Worm (Caenorhabditis elegans) whole organism, L4/young adult: Measurements from ENCODE around the gene ccm-3.

ENCODE experiments used
- W03F9.2 ChIP-seq: fragments of 150-350 bp; optimal IDR thresholded peaks from 2 replicates; lab custom pipeline; 2014; ENCODE audit warnings: missing biosample characterization, missing genetic modification characterization
- dao-5 ChIP-seq: sonication (generic microtip); optimal IDR thresholded peaks from 2 replicates; lab custom pipeline; 2016; ENCODE audit warnings: missing genotype, missing genetic modification characterization, moderate library complexity, missing compliant biosample characterization
- him-1 ChIP-seq: sonication (generic microtip); optimal IDR thresholded peaks from 2 replicates; lab custom pipeline; 2016; ENCODE audit warnings: missing genotype, missing genetic modification reagents, missing genetic modification characterization, missing compliant biosample characterization

ce11 chrII:10627963-10628362 lies 20.9 kb upstream of the ccm-3 start, which contains the start of gene M28.8:
- TF ChIP-seq him-1 (no peak), dao-5 (tag; lab: Kevin White, UChicago) (no peak), W03F9.2 (tag; lab: Kevin White, UChicago) (no peak)
